Fruit fly (Drosophila melanogaster) whole organism, wandering third instar larva: Measurements from ENCODE around the gene CG17027.

Experiments used
- Abd-B ChIP-seq: fragments of >200 bp; optimal IDR thresholded peaks from 2 replicates; lab custom pipeline; 2017; ENCODE audit warnings: missing biosample characterization, missing genetic modification characterization
- CrebA ChIP-seq: fragments of 200-800 bp; sonication (Bioruptor generic); optimal IDR thresholded peaks from 2 replicates; lab custom pipeline; 2016; ENCODE audit warnings: missing biosample characterization, mild to moderate bottlenecking, missing genetic modification characterization, borderline replicate concordance
- Hr78 ChIP-seq: fragments of >200 bp; optimal IDR thresholded peaks from 2 replicates; lab custom pipeline; 2017; ENCODE audit warnings: missing biosample characterization, missing genetic modification characterization
- Hr83 ChIP-seq: fragments of 200-300 bp; sonication (Bioruptor generic); optimal IDR thresholded peaks from 2 replicates; lab custom pipeline; 2016; ENCODE audit warnings: missing biosample characterization, mild to moderate bottlenecking, missing genetic modification characterization, moderate library complexity; ENCODE audit not compliant: poor library complexity, severe bottlenecking
- OdsH ChIP-seq: fragments of 200-800 bp; sonication (Bioruptor generic); optimal IDR thresholded peaks from 2 replicates; lab custom pipeline; 2016; ENCODE audit warnings: missing biosample characterization, mild to moderate bottlenecking, missing genetic modification characterization
- br ChIP-seq: fragments of 200-800 bp; sonication (Bioruptor generic); optimal IDR thresholded peaks from 2 replicates; lab custom pipeline; 2016; ENCODE audit warnings: missing biosample characterization, missing genetic modification characterization
- dsf ChIP-seq: sonication (Bioruptor generic); optimal IDR thresholded peaks from 2 replicates; lab custom pipeline; 2016; ENCODE audit warnings: missing biosample characterization, missing genetic modification characterization, borderline replicate concordance
- h ChIP-seq: fragments of 200-800 bp; sonication (Bioruptor generic); optimal IDR thresholded peaks from 3 replicates; lab custom pipeline; 2016; ENCODE audit warnings: missing biosample characterization, mild to moderate bottlenecking, missing genetic modification characterization
- lola ChIP-seq: fragments of >200 bp; optimal IDR thresholded peaks from 2 replicates; lab custom pipeline; 2017; ENCODE audit warnings: missing biosample characterization, missing genetic modification characterization
- pan ChIP-seq: fragments of >200 bp; optimal IDR thresholded peaks from 2 replicates; lab custom pipeline; 2017
- psq ChIP-seq: fragments of 200-800 bp; sonication (Bioruptor generic); optimal IDR thresholded peaks from 3 replicates; lab custom pipeline; 2017; ENCODE audit warnings: missing biosample characterization, mild to moderate bottlenecking, missing genetic modification characterization, moderate library complexity
- rgr ChIP-seq: fragments of 200-800 bp; sonication (Bioruptor generic); optimal IDR thresholded peaks from 3 replicates; lab custom pipeline; 2016; ENCODE audit warnings: missing biosample characterization, mild to moderate bottlenecking, missing genetic modification characterization
- sv ChIP-seq: fragments of 200-800 bp; sonication (Bioruptor generic); optimal IDR thresholded peaks from 3 replicates; lab custom pipeline; 2016; ENCODE audit warnings: missing biosample characterization, missing genetic modification characterization
- usp ChIP-seq: fragments of >200 bp; optimal IDR thresholded peaks from 2 replicates; lab custom pipeline; 2017; ENCODE audit warnings: missing biosample characterization, missing genetic modification characterization

DNA sequence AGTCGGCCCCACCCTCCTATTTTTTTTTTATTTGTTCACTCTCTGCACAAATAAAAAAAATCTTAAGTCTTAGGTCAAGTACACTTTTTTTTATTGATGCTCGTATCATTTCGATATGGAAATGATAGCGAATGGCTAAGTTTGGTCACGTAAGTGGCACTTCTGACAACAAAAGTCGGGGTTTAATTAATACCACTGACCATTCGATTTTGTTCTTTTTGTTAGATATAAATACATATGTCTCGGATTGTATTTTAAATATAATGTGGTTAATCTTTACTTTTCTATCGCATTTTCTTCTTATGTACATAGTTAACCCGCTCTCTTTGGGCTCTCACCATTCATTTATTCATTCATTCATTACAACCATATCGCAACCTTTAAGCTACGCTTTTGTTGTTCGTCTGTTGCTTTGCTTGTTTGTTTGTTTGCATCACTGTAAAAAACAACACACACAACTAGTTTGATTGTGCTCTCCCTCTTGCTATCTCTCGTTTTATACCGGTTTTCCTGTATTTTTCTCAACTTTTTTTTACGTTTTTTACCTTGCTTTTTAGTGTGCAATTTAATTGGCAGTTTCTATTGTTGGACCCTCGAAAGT, 22.3 kb downstream of the CG17027 start:
- no peak for TF ChIP-seq lola (GFP tag; lab: Kevin White, UChicago)
- no peak for TF ChIP-seq rgr (GFP tag; lab: Kevin White, UChicago)
- peak; percentile 11 for TF ChIP-seq CrebA (GFP tag; lab: Kevin White, UChicago)
- no peak for TF ChIP-seq Hr78 (GFP tag; lab: Kevin White, UChicago)
- no peak for TF ChIP-seq usp (GFP tag; lab: Kevin White, UChicago)
- no peak for TF ChIP-seq Abd-B (GFP tag; lab: Kevin White, UChicago)
- no peak for TF ChIP-seq h (GFP tag; lab: Kevin White, UChicago)
- TF ChIP-seq OdsH: no peak
- no peak for TF ChIP-seq br (GFP tag; lab: Kevin White, UChicago)
- no peak for TF ChIP-seq pan (lab: Kevin White, UChicago)
- TF ChIP-seq psq (GFP tag; lab: Kevin White, UChicago): peak; percentile 12
- TF ChIP-seq Hr83: no peak
- TF ChIP-seq sv (GFP tag; lab: Kevin White, UChicago): no peak
- no peak for TF ChIP-seq dsf (GFP tag; lab: Kevin White, UChicago)
